Worm (Caenorhabditis elegans) whole organism, young adult: ENCODE measurements around the gene sprr-2.

Experiments used
- D2030.7 ChIP-seq: fragments of 200-800 bp; sonication (Bioruptor generic); IDR thresholded peaks from 2 replicates; pipeline ENCODE4 v1.3.6; 2022; ENCODE audit warnings: missing genetic modification reagents, missing genetic modification characterization, missing compliant biosample characterization
- F22D6.2 ChIP-seq: sonication (generic microtip); optimal IDR thresholded peaks from 2 replicates; lab custom pipeline; 2016; ENCODE audit warnings: mild to moderate bottlenecking, missing genetic modification characterization, missing compliant biosample characterization
- F37B4.10 ChIP-seq: fragments of 200-800 bp; sonication (Bioruptor generic); IDR thresholded peaks from 2 replicates; pipeline ENCODE4 v1.3.6; 2022; ENCODE audit warnings: missing genetic modification characterization, missing compliant biosample characterization
- F57A8.1 ChIP-seq: fragments of 200-800 bp; sonication (Bioruptor generic); optimal IDR thresholded peaks from 2 replicates; lab custom pipeline; 2018; ENCODE audit warnings: mild to moderate bottlenecking, missing genetic modification characterization, moderate library complexity, missing compliant biosample characterization
- T07F8.4 ChIP-seq: sonication (generic microtip); optimal IDR thresholded peaks from 2 replicates; lab custom pipeline; 2016; ENCODE audit warnings: mild to moderate bottlenecking, missing genetic modification characterization, moderate library complexity, missing compliant biosample characterization
- Y53F4B.3 ChIP-seq: fragments of 200-800 bp; sonication (Bioruptor generic); IDR thresholded peaks from 2 replicates; pipeline ENCODE4 v1.3.6; 2022; ENCODE audit warnings: missing genetic modification reagents, missing genetic modification characterization, missing compliant biosample characterization
- Y67H2A.10 ChIP-seq: fragments of 200-800 bp; sonication (Bioruptor generic); conservative IDR thresholded peaks from 2 replicates; pipeline ENCODE4 v1.3.6; 2022; ENCODE audit warnings: missing genetic modification reagents, missing genetic modification characterization, missing compliant biosample characterization
- Y79H2A.3 ChIP-seq: fragments of 200-800 bp; sonication (Bioruptor generic); conservative IDR thresholded peaks from 2 replicates; pipeline ENCODE4 v1.3.6; 2022; ENCODE audit warnings: missing genetic modification reagents, missing genetic modification characterization, missing compliant biosample characterization
- Y95B8A.8 ChIP-seq: fragments of 200-800 bp; sonication (Bioruptor generic); IDR thresholded peaks from 2 replicates; pipeline ENCODE4 v1.3.6; 2022; ENCODE audit warnings: missing genetic modification reagents, missing genetic modification characterization, missing compliant biosample characterization
- ZK185.1 ChIP-seq: sonication (generic microtip); optimal IDR thresholded peaks from 2 replicates; lab custom pipeline; 2016; ENCODE audit warnings: mild to moderate bottlenecking, missing genetic modification characterization, missing compliant biosample characterization; ENCODE audit not compliant: poor library complexity, severe bottlenecking
- aptf-2 ChIP-seq: fragments of 200-800 bp; sonication (Bioruptor generic); conservative IDR thresholded peaks from 2 replicates; pipeline ENCODE4 v1.3.6; 2022; ENCODE audit warnings: missing genetic modification reagents, missing genetic modification characterization, missing compliant biosample characterization
- aptf-3 ChIP-seq: fragments of 200-800 bp; sonication (Bioruptor generic); IDR thresholded peaks from 2 replicates; pipeline ENCODE4 v1.3.6; 2022; ENCODE audit warnings: missing genetic modification characterization, missing compliant biosample characterization
- athp-1 ChIP-seq: sonication (generic microtip); optimal IDR thresholded peaks from 2 replicates; lab custom pipeline; 2017; ENCODE audit warnings: mild to moderate bottlenecking, missing genetic modification characterization, missing compliant biosample characterization
- attf-3 ChIP-seq: fragments of 200-800 bp; sonication (Bioruptor generic); conservative IDR thresholded peaks from 2 replicates; pipeline ENCODE4 v1.3.6; 2022; ENCODE audit warnings: missing genetic modification reagents, missing genetic modification characterization, missing compliant biosample characterization
- cebp-1 ChIP-seq, 2 experiments: fragments of 200-800 bp in 1 of 2; sonication (Bioruptor generic) in 1 of 2; sonication (generic microtip) in 1 of 2; IDR thresholded peaks in 1 of 2; optimal IDR thresholded peaks in 1 of 2; 2 replicates each; pipeline versions ENCODE4 v1.3.6 to Lab custom; 2017 to 2022; ENCODE audit warnings: missing compliant biosample characterization in 2 of 2, missing genetic modification characterization in 2 of 2, mild to moderate bottlenecking in 1 of 2, missing genetic modification reagents in 1 of 2, moderate library complexity in 1 of 2
- ceh-100 ChIP-seq: fragments of 200-800 bp; sonication (Bioruptor generic); IDR thresholded peaks from 2 replicates; pipeline ENCODE4 v1.3.6; 2022; ENCODE audit warnings: missing genetic modification reagents, missing genetic modification characterization, missing compliant biosample characterization
- ceh-27 ChIP-seq: fragments of 200-800 bp; sonication (Bioruptor generic); optimal IDR thresholded peaks from 2 replicates; lab custom pipeline; 2018; ENCODE audit warnings: mild to moderate bottlenecking, missing genetic modification characterization, moderate library complexity, missing compliant biosample characterization
- dox-1 ChIP-seq: fragments of 200-800 bp; sonication (Bioruptor generic); IDR thresholded peaks from 2 replicates; pipeline ENCODE4 v1.3.6; 2022; ENCODE audit warnings: missing genetic modification reagents, missing genetic modification characterization, missing compliant biosample characterization
- dpl-1 ChIP-seq: fragments of 150-350 bp; optimal IDR thresholded peaks from 2 replicates; lab custom pipeline; 2014; ENCODE audit warnings: missing biosample characterization, missing genetic modification reagents, missing genetic modification characterization
- efl-1 ChIP-seq: fragments of 150-350 bp; optimal IDR thresholded peaks from 2 replicates; lab custom pipeline; 2014; ENCODE audit warnings: missing biosample characterization, missing genetic modification reagents, missing genetic modification characterization
- egrh-3 ChIP-seq: fragments of 200-800 bp; sonication (Bioruptor generic); IDR thresholded peaks from 2 replicates; pipeline ENCODE4 v1.3.6; 2022; ENCODE audit warnings: missing genetic modification reagents, missing genetic modification characterization, missing compliant biosample characterization
- gei-17 ChIP-seq: fragments of 200-800 bp; sonication (Bioruptor generic); optimal IDR thresholded peaks from 2 replicates; lab custom pipeline; 2018; ENCODE audit warnings: mild to moderate bottlenecking, missing genetic modification characterization, missing compliant biosample characterization
- hmg-1.2 ChIP-seq: fragments of 200-800 bp; sonication (Bioruptor generic); IDR thresholded peaks from 2 replicates; pipeline ENCODE4 v1.3.6; 2022; ENCODE audit warnings: missing genetic modification reagents, missing genetic modification characterization, missing compliant biosample characterization
- hsf-1 ChIP-seq: fragments of 200-800 bp; sonication (Bioruptor generic); IDR thresholded peaks from 2 replicates; pipeline ENCODE4 v1.3.6; 2022; ENCODE audit warnings: missing genetic modification reagents, missing genetic modification characterization, missing compliant biosample characterization
- lin-26 ChIP-seq: fragments of 200-800 bp; sonication (Bioruptor generic); IDR thresholded peaks from 2 replicates; pipeline ENCODE4 v1.3.6; 2022; ENCODE audit warnings: missing genetic modification reagents, missing genetic modification characterization, missing compliant biosample characterization
- lsy-27 ChIP-seq: sonication (generic microtip); optimal IDR thresholded peaks from 2 replicates; lab custom pipeline; 2017; ENCODE audit warnings: missing genetic modification characterization, mild to moderate bottlenecking, missing compliant biosample characterization, antibody characterized with exemption, missing genotype, borderline replicate concordance; ENCODE audit not compliant: insufficient read depth
- madf-10 ChIP-seq: sonication (generic microtip); optimal IDR thresholded peaks from 2 replicates; lab custom pipeline; 2016; ENCODE audit warnings: mild to moderate bottlenecking, missing genetic modification characterization, missing compliant biosample characterization
- madf-3 ChIP-seq: fragments of 200-800 bp; sonication (Bioruptor generic); IDR thresholded peaks from 2 replicates; pipeline ENCODE4 v1.3.6; 2022; ENCODE audit warnings: missing genetic modification reagents, missing genetic modification characterization, missing compliant biosample characterization
- mel-28 ChIP-seq: sonication (generic microtip); optimal IDR thresholded peaks from 2 replicates; lab custom pipeline; 2016; ENCODE audit warnings: borderline replicate concordance, mild to moderate bottlenecking, missing genetic modification characterization, missing compliant biosample characterization
- nfya-1 ChIP-seq: sonication (generic microtip); optimal IDR thresholded peaks from 2 replicates; lab custom pipeline; 2017; ENCODE audit warnings: antibody characterized with exemption, missing compliant biosample characterization, missing genetic modification characterization, borderline replicate concordance; ENCODE audit not compliant: insufficient read depth
- nhr-80 ChIP-seq: sonication (generic microtip); optimal IDR thresholded peaks from 2 replicates; lab custom pipeline; 2016; ENCODE audit warnings: missing genetic modification characterization, missing compliant biosample characterization
- nhr-90 ChIP-seq: sonication (generic microtip); optimal IDR thresholded peaks from 2 replicates; lab custom pipeline; 2016; ENCODE audit warnings: missing genotype, mild to moderate bottlenecking, missing genetic modification characterization, missing compliant biosample characterization
- pha-4 ChIP-seq: fragments of 150-350 bp; sonication (generic microtip); optimal IDR thresholded peaks from 2 replicates; lab custom pipeline; 2014; ENCODE audit warnings: missing biosample characterization, missing genetic modification reagents, missing genetic modification characterization
- snpc-3.4 ChIP-seq: sonication (generic microtip); optimal IDR thresholded peaks from 2 replicates; lab custom pipeline; 2017; ENCODE audit warnings: missing genetic modification characterization, mild to moderate bottlenecking, missing compliant biosample characterization, antibody characterized with exemption, moderate library complexity, missing genotype, missing genetic modification reagents
- snpc-4 ChIP-seq, 5 experiments: fragments of 150-350 bp in 1 of 5; sonication (generic microtip) in 4 of 5; optimal IDR thresholded peaks; 2 replicates each; lab custom pipeline; 2014 to 2018; ENCODE audit warnings: missing genetic modification characterization in 5 of 5, missing biosample characterization in 3 of 5, antibody characterized with exemption in 2 of 5, mild to moderate bottlenecking in 2 of 5, missing compliant biosample characterization in 2 of 5, missing genotype in 2 of 5, moderate library complexity in 2 of 5, missing genetic modification reagents in 1 of 5
- tlf-1 ChIP-seq: fragments of 200-800 bp; sonication (Bioruptor generic); optimal IDR thresholded peaks from 2 replicates; lab custom pipeline; 2018; ENCODE audit warnings: mild to moderate bottlenecking, missing genetic modification characterization, missing compliant biosample characterization
- zfh-2 ChIP-seq: fragments of 200-800 bp; sonication (Bioruptor generic); conservative IDR thresholded peaks from 2 replicates; pipeline ENCODE4 v1.3.6; 2022; ENCODE audit warnings: missing genetic modification reagents, missing genetic modification characterization, missing compliant biosample characterization
- ztf-18 ChIP-seq: sonication (generic microtip); optimal IDR thresholded peaks from 2 replicates; lab custom pipeline; 2016; ENCODE audit warnings: missing genotype, mild to moderate bottlenecking, missing genetic modification characterization, missing compliant biosample characterization
- ztf-25 ChIP-seq: fragments of 200-800 bp; sonication (Bioruptor generic); IDR thresholded peaks from 2 replicates; pipeline ENCODE4 v1.3.6; 2022; ENCODE audit warnings: missing genetic modification reagents, missing genetic modification characterization, missing compliant biosample characterization
- ztf-6 ChIP-seq: fragments of 200-800 bp; sonication (Bioruptor generic); IDR thresholded peaks from 2 replicates; pipeline ENCODE4 v1.3.6; 2022; ENCODE audit warnings: missing genetic modification reagents, missing genetic modification characterization, missing compliant biosample characterization

sprr-2 gene

ce11 chrX:14818464-14819259, 25.4 kb downstream of the sprr-2 start, which contains the start of gene epn-1 (continued):
- TF ChIP-seq madf-3 (GFP tag; lab: Robert Waterston, UW): peak; percentile 85
- 0 out of 2 replicates have a peak, but pooled peaks have one; percentile 37 for TF ChIP-seq ztf-6 (GFP tag; lab: Robert Waterston, UW)
- peak; percentile 85 for TF ChIP-seq lin-26 (GFP tag; lab: Robert Waterston, UW)
- no peak for TF ChIP-seq attf-3 (GFP tag; lab: Robert Waterston, UW)
- peak; percentile 4 for TF ChIP-seq pha-4
- TF ChIP-seq Y95B8A.8 (GFP tag; lab: Robert Waterston, UW): peak; percentile 90
- TF ChIP-seq efl-1 (GFP tag; lab: Kevin White, UChicago): peak; percentile 11
- TF ChIP-seq zfh-2: peak; percentile 100

ce11 chrX:14819495-14819894, 26.2 kb downstream of the sprr-2 start:
- no peak for TF ChIP-seq F57A8.1 (GFP tag; lab: Kevin White, UChicago)
- no peak for TF ChIP-seq athp-1 (tag; lab: Kevin White, UChicago)
- TF ChIP-seq cebp-1 (GFP tag; IDR thresholded peaks at IDR 0.05; lab: Robert Waterston, UW): peak; percentile 62; the same call in 1 of the 2 replicates
- TF ChIP-seq cebp-1 (tag; optimal IDR thresholded peaks at IDR 0.05; lab: Kevin White, UChicago): peak; percentile 86
- TF ChIP-seq Y67H2A.10 (GFP tag; lab: Robert Waterston, UW): no peak

- TF ChIP-seq ztf-18 (tag; lab: Kevin White, UChicago) (peak; percentile 1), gei-17 (GFP tag; lab: Kevin White, UChicago) (peak; percentile 16), ceh-27 (GFP tag; lab: Kevin White, UChicago) (peak; percentile 81), dpl-1 (no peak), egrh-3 (GFP tag; lab: Robert Waterston, UW) (no peak), F22D6.2 (tag; lab: Kevin White, UChicago) (no peak), cebp-1 (GFP tag; IDR thresholded peaks at IDR 0.05; lab: Robert Waterston, UW) (no peak), cebp-1 (tag; optimal IDR thresholded peaks at IDR 0.05; lab: Kevin White, UChicago) (peak; percentile 73), T07F8.4 (tag; lab: Kevin White, UChicago) (no peak), madf-3 (GFP tag; lab: Robert Waterston, UW) (peak; percentile 87), snpc-3.4 (tag; lab: Kevin White, UChicago) (no peak), madf-10 (tag; lab: Kevin White, UChicago) (peak; percentile 41), nfya-1 (no peak), ztf-25 (no peak), ceh-100 (GFP tag; lab: Robert Waterston, UW) (no peak), athp-1 (tag; lab: Kevin White, UChicago) (no peak), Y95B8A.8 (GFP tag; lab: Robert Waterston, UW) (no peak), attf-3 (GFP tag; lab: Robert Waterston, UW) (no peak), hsf-1 (GFP tag; lab: Robert Waterston, UW) (no peak), Y53F4B.3 (GFP tag; lab: Robert Waterston, UW) (no peak), snpc-4 (GFP tag; optimal IDR thresholded peaks at IDR 0.05; lab: Kevin White, UChicago) (no peak), snpc-4 (tag; optimal IDR thresholded peaks at IDR 0.05; lab: Kevin White, UChicago) (peak in 3 of 4 experiments; percentile 31 to 40 (median 35)), Y79H2A.3 (GFP tag; lab: Robert Waterston, UW) (no peak), tlf-1 (GFP tag; lab: Kevin White, UChicago) (no peak), aptf-3 (GFP tag; lab: Robert Waterston, UW) (no peak), hmg-1.2 (GFP tag; lab: Robert Waterston, UW) (peak; percentile 88), nhr-90 (no peak), aptf-2 (GFP tag; lab: Robert Waterston, UW) (no peak), F37B4.10 (GFP tag; lab: Robert Waterston, UW) (no peak), mel-28 (tag; lab: Kevin White, UChicago) (no peak), ZK185.1 (no peak), pha-4 (no peak), D2030.7 (GFP tag; lab: Robert Waterston, UW) (no peak), dox-1 (GFP tag; lab: Robert Waterston, UW) (no peak; the same call in 1 of the 2 replicates), nhr-80 (tag; lab: Kevin White, UChicago) (peak; percentile 81), lsy-27 (tag; lab: Kevin White, UChicago) (no peak)
These were observed 31.3 kb downstream of the sprr-2 start, which contains the start of gene mbk-1 for ce11 chrX:14824490-14825050. Gene mbk-1 (minus strand): TSS chrX:14824540.
